Fruit fly (Drosophila melanogaster) whole organism, embryonic: ENCODE measurements around the gene Rok.
A peak's percentile ranks its signal among the peaks of the same experiment; 100 is the strongest.

Experiments
- Adf1 ChIP-seq: fragments of 200-800 bp; sonication (Bioruptor generic); IDR thresholded peaks from 2 replicates; pipeline ENCODE4 v1.3.6; 2022; ENCODE audit warnings: missing biosample characterization, missing genetic modification characterization
- B-H2 ChIP-seq: fragments of 200-800 bp; sonication (Bioruptor generic); optimal IDR thresholded peaks from 2 replicates; lab custom pipeline; 2018; ENCODE audit warnings: missing biosample characterization, mild to moderate bottlenecking, missing genetic modification characterization
- CG10267 ChIP-seq: fragments of 200-800 bp; sonication (Bioruptor generic); optimal IDR thresholded peaks from 2 replicates; lab custom pipeline; 2018; ENCODE audit warnings: missing biosample characterization, mild to moderate bottlenecking, missing genetic modification characterization, moderate library complexity
- CG11247 ChIP-seq: fragments of 200-800 bp; sonication (Bioruptor generic); IDR thresholded peaks from 2 replicates; pipeline ENCODE4 v1.3.6; 2022; ENCODE audit warnings: missing biosample characterization, missing genetic modification characterization
- CG11696 ChIP-seq: fragments of 200-800 bp; sonication (Bioruptor generic); IDR thresholded peaks from 2 replicates; pipeline ENCODE4 v1.3.6; 2022; ENCODE audit warnings: missing biosample characterization, missing genetic modification characterization
- CG12155 ChIP-seq: fragments of 200-800 bp; sonication (Bioruptor generic); optimal IDR thresholded peaks from 3 replicates; lab custom pipeline; 2016; ENCODE audit warnings: missing biosample characterization, missing genetic modification characterization
- CG12391 ChIP-seq: fragments of 200-800 bp; sonication (Bioruptor generic); optimal IDR thresholded peaks from 3 replicates; lab custom pipeline; 2018; ENCODE audit warnings: missing biosample characterization, mild to moderate bottlenecking, missing genetic modification characterization, moderate library complexity
- CG12769 ChIP-seq: fragments of 200-800 bp; sonication (Bioruptor generic); optimal IDR thresholded peaks from 2 replicates; lab custom pipeline; 2019; ENCODE audit warnings: missing biosample characterization, mild to moderate bottlenecking, missing genetic modification characterization, moderate library complexity
- CG31388 ChIP-seq: fragments of 200-800 bp; sonication (Bioruptor generic); optimal IDR thresholded peaks from 2 replicates; lab custom pipeline; 2016; ENCODE audit warnings: missing biosample characterization, missing genetic modification characterization
- CG32532 ChIP-seq: fragments of 200-800 bp; sonication (Bioruptor generic); IDR thresholded peaks from 2 replicates; pipeline ENCODE4 v1.3.6; 2022; ENCODE audit warnings: missing biosample characterization, missing genetic modification characterization
- CG3281 ChIP-seq: fragments of 200-800 bp; sonication (Bioruptor generic); optimal IDR thresholded peaks from 3 replicates; lab custom pipeline; 2017; ENCODE audit warnings: missing biosample characterization, mild to moderate bottlenecking, missing genetic modification characterization
- CG33213 ChIP-seq: fragments of 200-800 bp; sonication (Bioruptor generic); optimal IDR thresholded peaks from 3 replicates; lab custom pipeline; 2016; ENCODE audit warnings: missing biosample characterization, missing genetic modification characterization
- CG42726 ChIP-seq: fragments of 200-800 bp; sonication (Bioruptor generic); IDR thresholded peaks from 2 replicates; pipeline ENCODE4 v1.3.6; 2022; ENCODE audit warnings: missing biosample characterization, missing genetic modification characterization; ENCODE audit not compliant: partially characterized antibody
- CG7556 ChIP-seq: fragments of 200-800 bp; sonication (Bioruptor generic); optimal IDR thresholded peaks from 2 replicates; lab custom pipeline; 2017; ENCODE audit warnings: missing biosample characterization, mild to moderate bottlenecking, missing genetic modification characterization
- CG7963 ChIP-seq: fragments of 200-800 bp; sonication (Bioruptor generic); IDR thresholded peaks from 3 replicates; pipeline ENCODE4 v1.3.6; 2022; ENCODE audit warnings: missing biosample characterization, missing genetic modification characterization; ENCODE audit not compliant: partially characterized antibody
- CG8281 ChIP-seq: fragments of 200-800 bp; sonication (Bioruptor generic); optimal IDR thresholded peaks from 2 replicates; lab custom pipeline; 2018; ENCODE audit warnings: missing biosample characterization, mild to moderate bottlenecking, missing genetic modification characterization, moderate library complexity
- CG8478 ChIP-seq: fragments of >200 bp; optimal IDR thresholded peaks from 2 replicates; lab custom pipeline; 2018
- CG9932 ChIP-seq: fragments of 200-800 bp; sonication (Bioruptor generic); IDR thresholded peaks from 2 replicates; pipeline ENCODE4 v1.3.6; 2022; ENCODE audit warnings: missing biosample characterization, missing genetic modification characterization
- CTCF ChIP-seq: fragments of 200-800 bp; sonication (Bioruptor generic); optimal IDR thresholded peaks from 2 replicates; lab custom pipeline; 2017; ENCODE audit warnings: missing biosample characterization, mild to moderate bottlenecking, missing genetic modification characterization, moderate library complexity
- D19B ChIP-seq: fragments of 200-800 bp; sonication (Bioruptor generic); optimal IDR thresholded peaks from 2 replicates; lab custom pipeline; 2017; ENCODE audit warnings: missing biosample characterization, mild to moderate bottlenecking, missing genetic modification characterization
- Elba2 ChIP-seq: fragments of 200-800 bp; sonication (Bioruptor generic); optimal IDR thresholded peaks from 3 replicates; lab custom pipeline; 2016; ENCODE audit warnings: missing biosample characterization, missing genetic modification characterization
- HLH3B ChIP-seq: fragments of 200-800 bp; sonication (Bioruptor generic); IDR thresholded peaks from 2 replicates; pipeline ENCODE4 v1.3.6; 2022; ENCODE audit warnings: missing biosample characterization, missing genetic modification characterization
- HmgZ ChIP-seq: fragments of 200-800 bp; sonication (Bioruptor generic); optimal IDR thresholded peaks from 2 replicates; lab custom pipeline; 2018; ENCODE audit warnings: missing biosample characterization, mild to moderate bottlenecking, missing genetic modification characterization
- Med ChIP-seq: fragments of 200-800 bp; sonication (Bioruptor generic); peaks from one replicate; lab custom pipeline; 2016; ENCODE audit warnings: missing biosample characterization, missing genetic modification characterization, mild to moderate bottlenecking, inconsistent platforms, moderate library complexity
- Oaz ChIP-seq: fragments of 200-800 bp; sonication (Bioruptor generic); IDR thresholded peaks from 2 replicates; pipeline ENCODE4 v1.3.6; 2022; ENCODE audit warnings: missing biosample characterization, missing genetic modification characterization
- Opbp ChIP-seq: fragments of 200-800 bp; sonication (Bioruptor generic); IDR thresholded peaks from 3 replicates; pipeline ENCODE4 v1.3.6; 2022; ENCODE audit warnings: missing biosample characterization, missing genetic modification characterization; ENCODE audit not compliant: partially characterized antibody
- Pdp1 ChIP-seq, 2 experiments: fragments of 200-800 bp; sonication (Bioruptor generic); optimal IDR thresholded peaks; 3 replicates each; lab custom pipeline; 2016; ENCODE audit warnings: missing biosample characterization in 2 of 2, missing genetic modification characterization in 2 of 2, mild to moderate bottlenecking in 1 of 2, moderate library complexity in 1 of 2
- Scr ChIP-seq: fragments of 200-800 bp; sonication (Bioruptor generic); IDR thresholded peaks from 2 replicates; pipeline ENCODE4 v1.3.6; 2022; ENCODE audit warnings: missing biosample characterization, missing genetic modification characterization; ENCODE audit not compliant: partially characterized antibody
- Side ChIP-seq: fragments of 200-800 bp; sonication (Bioruptor generic); optimal IDR thresholded peaks from 2 replicates; lab custom pipeline; 2016; ENCODE audit warnings: missing biosample characterization, missing genetic modification characterization
- Six4 ChIP-seq: fragments of 200-800 bp; sonication (Bioruptor generic); optimal IDR thresholded peaks from 2 replicates; lab custom pipeline; 2016; ENCODE audit warnings: missing biosample characterization, missing genetic modification characterization
- Sox100B ChIP-seq: fragments of 200-800 bp; sonication (Bioruptor generic); optimal IDR thresholded peaks from 3 replicates; lab custom pipeline; 2018; ENCODE audit warnings: missing biosample characterization, mild to moderate bottlenecking, missing genetic modification characterization
- Sry-δ ChIP-seq: fragments of 200-800 bp; sonication (Bioruptor generic); optimal IDR thresholded peaks from 2 replicates; lab custom pipeline; 2016; ENCODE audit warnings: missing biosample characterization, missing genetic modification characterization
- ato ChIP-seq: fragments of 200-800 bp; sonication (Bioruptor generic); IDR thresholded peaks from 2 replicates; pipeline ENCODE4 v1.3.6; 2022; ENCODE audit warnings: missing biosample characterization, missing genetic modification characterization; ENCODE audit not compliant: partially characterized antibody
- bbx ChIP-seq: fragments of 200-800 bp; sonication (Bioruptor generic); IDR thresholded peaks from 2 replicates; pipeline ENCODE4 v1.3.6; 2022; ENCODE audit warnings: missing biosample characterization, missing genetic modification characterization; ENCODE audit not compliant: partially characterized antibody
- chinmo ChIP-seq: fragments of 200-800 bp; sonication (Bioruptor generic); IDR thresholded peaks from 4 replicates; pipeline ENCODE4 v1.3.6; 2022; ENCODE audit warnings: missing biosample characterization, missing genetic modification characterization; ENCODE audit not compliant: partially characterized antibody
- dm ChIP-seq: fragments of 200-800 bp; sonication (Bioruptor generic); optimal IDR thresholded peaks from 3 replicates; lab custom pipeline; 2016; ENCODE audit warnings: missing biosample characterization, missing genetic modification characterization
- gfzf ChIP-seq: fragments of 200-800 bp; sonication (Bioruptor generic); optimal IDR thresholded peaks from 2 replicates; lab custom pipeline; 2016; ENCODE audit warnings: missing biosample characterization, mild to moderate bottlenecking, missing genetic modification characterization, moderate library complexity
- grau ChIP-seq: fragments of 200-800 bp; optimal IDR thresholded peaks from 3 replicates; lab custom pipeline; 2019; ENCODE audit warnings: missing biosample characterization, mild to moderate bottlenecking, missing genetic modification characterization, moderate library complexity
- gro ChIP-seq: fragments of 200-800 bp; sonication (Bioruptor generic); optimal IDR thresholded peaks from 2 replicates; lab custom pipeline; 2016; ENCODE audit warnings: missing biosample characterization, missing genetic modification characterization
- hb ChIP-seq: fragments of 200-800 bp; sonication (Bioruptor generic); IDR thresholded peaks from 3 replicates; pipeline ENCODE4 v1.3.6; 2022; ENCODE audit warnings: missing biosample characterization, missing genetic modification characterization; ENCODE audit not compliant: partially characterized antibody
- hkb ChIP-seq, 2 experiments: fragments of 200-800 bp in 1 of 2; fragments of >200 bp in 1 of 2; sonication (Bioruptor generic) in 1 of 2; IDR thresholded peaks in 1 of 2; optimal IDR thresholded peaks in 1 of 2; 2 replicates each; pipeline versions ENCODE4 v1.3.6 to Lab custom; 2017 to 2022; ENCODE audit warnings: missing biosample characterization in 1 of 2, missing genetic modification characterization in 1 of 2
- hth ChIP-seq: fragments of >200 bp; optimal IDR thresholded peaks from 2 replicates; lab custom pipeline; 2017; ENCODE audit warnings: inconsistent platforms
- insv ChIP-seq, 2 experiments: fragments of 200-800 bp; sonication (Bioruptor generic); optimal IDR thresholded peaks; 3 replicates each; lab custom pipeline; 2016 to 2018; ENCODE audit warnings: missing biosample characterization in 2 of 2, missing genetic modification characterization in 2 of 2
- ken ChIP-seq: fragments of 200-800 bp; sonication (Bioruptor generic); IDR thresholded peaks from 3 replicates; pipeline ENCODE4 v1.3.6; 2022; ENCODE audit warnings: missing biosample characterization, missing genetic modification characterization
- nerfin-1 ChIP-seq: fragments of 200-800 bp; sonication (Bioruptor generic); optimal IDR thresholded peaks from 3 replicates; lab custom pipeline; 2019; ENCODE audit warnings: missing biosample characterization, mild to moderate bottlenecking, missing genetic modification characterization, moderate library complexity
- phol ChIP-seq: fragments of 200-800 bp; sonication (Bioruptor generic); optimal IDR thresholded peaks from 3 replicates; lab custom pipeline; 2018; ENCODE audit warnings: missing biosample characterization, mild to moderate bottlenecking, missing genetic modification characterization, moderate library complexity
- sob ChIP-seq: fragments of 200-800 bp; sonication (Bioruptor generic); IDR thresholded peaks from 2 replicates; pipeline ENCODE4 v1.3.6; 2022; ENCODE audit warnings: missing biosample characterization, missing genetic modification characterization
- sqz ChIP-seq: fragments of 200-800 bp; sonication (Bioruptor generic); optimal IDR thresholded peaks from 3 replicates; lab custom pipeline; 2018; ENCODE audit warnings: missing biosample characterization, mild to moderate bottlenecking, missing genetic modification characterization
- tna ChIP-seq: fragments of 200-800 bp; sonication (Bioruptor generic); IDR thresholded peaks from 2 replicates; pipeline ENCODE4 v1.3.6; 2022; ENCODE audit warnings: missing biosample characterization, missing genetic modification characterization; ENCODE audit not compliant: partially characterized antibody
- vnd ChIP-seq: fragments of 200-800 bp; sonication (Bioruptor generic); IDR thresholded peaks from 3 replicates; pipeline ENCODE4 v1.3.6; 2022; ENCODE audit warnings: missing biosample characterization, missing genetic modification characterization; ENCODE audit not compliant: partially characterized antibody

The Rok gene

dm6 chrX:16610601-16611058, 26.6 kb downstream of the Rok start, which contains the start of gene mbt (continued):
- TF ChIP-seq sob: 0 out of 2 replicates have a peak, but pooled peaks have one; percentile 32
- no peak for TF ChIP-seq hth (lab: Kevin White, UChicago)
- TF ChIP-seq phol (tag; lab: Kevin White, UChicago): peak; percentile 86
- TF ChIP-seq grau (tag; lab: Kevin White, UChicago): peak; percentile 20
- TF ChIP-seq CG10267 (tag; lab: Kevin White, UChicago): peak; percentile 43
- TF ChIP-seq CG8478: peak; percentile 85
- TF ChIP-seq CG11247 (GFP tag; lab: Robert Waterston, UW): no peak
- peak; percentile 93 for TF ChIP-seq CG12769
- peak; percentile 8 for TF ChIP-seq CG33213 (GFP tag; lab: Kevin White, UChicago)
- TF ChIP-seq HmgZ: peak; percentile 51
- peak; percentile 99 for TF ChIP-seq Sry-δ
- TF ChIP-seq CTCF (GFP tag; lab: Kevin White, UChicago): peak; percentile 22
- peak; percentile 21; the same call in 1 of the 2 replicates for TF ChIP-seq CG32532
- TF ChIP-seq B-H2 (GFP tag; lab: Kevin White, UChicago): peak; percentile 26
- peak; percentile 91 for TF ChIP-seq Scr (GFP tag; lab: Robert Waterston, UW)
- no peak for TF ChIP-seq Oaz (GFP tag; lab: Robert Waterston, UW)
- TF ChIP-seq dm: peak; percentile 6
- TF ChIP-seq CG12155: peak; percentile 21
- TF ChIP-seq sqz (GFP tag; lab: Kevin White, UChicago): peak; percentile 53
- peak; percentile 10 for TF ChIP-seq CG7556
- no peak for TF ChIP-seq HLH3B
- peak in 1 of 2 experiments; percentile 56 for TF ChIP-seq insv (GFP tag; optimal IDR thresholded peaks at IDR 0.05; lab: Kevin White, UChicago)
- TF ChIP-seq CG31388: no peak
- peak; percentile 86 for TF ChIP-seq CG7963
- peak; percentile 36 for TF ChIP-seq gro (GFP tag; lab: Kevin White, UChicago)
- TF ChIP-seq nerfin-1 (tag; lab: Kevin White, UChicago): peak; percentile 59
- peak; percentile 95 for TF ChIP-seq CG42726 (GFP tag; lab: Robert Waterston, UW)
- TF ChIP-seq chinmo (GFP tag; lab: Robert Waterston, UW): peak; percentile 76; the same call in 1 of the 4 replicates
- peak; percentile 83 for TF ChIP-seq ato (GFP tag; lab: Robert Waterston, UW)
- peak; percentile 84 for TF ChIP-seq hb (GFP tag; lab: Robert Waterston, UW)
- peak; percentile 94 for TF ChIP-seq bbx (GFP tag; lab: Robert Waterston, UW)
- peak; percentile 64 for TF ChIP-seq Elba2 (GFP tag; lab: Kevin White, UChicago)
- no peak for TF ChIP-seq CG8281
- TF ChIP-seq CG9932 (GFP tag; lab: Robert Waterston, UW): peak; percentile 35; the same call in 1 of the 2 replicates
- peak; percentile 89 for TF ChIP-seq Med (GFP tag; lab: Kevin White, UChicago)
- TF ChIP-seq CG3281 (GFP tag; lab: Kevin White, UChicago): no peak
- peak; percentile 60 for TF ChIP-seq gfzf (GFP tag; lab: Kevin White, UChicago)
- peak; percentile 41 for TF ChIP-seq Side (GFP tag; lab: Kevin White, UChicago)
- TF ChIP-seq hkb (optimal IDR thresholded peaks at IDR 0.05; lab: Kevin White, UChicago): no peak
- TF ChIP-seq hkb (GFP tag; IDR thresholded peaks at IDR 0.05; lab: Robert Waterston, UW): no peak
- no peak for TF ChIP-seq CG11696 (GFP tag; lab: Robert Waterston, UW)
- TF ChIP-seq ken (GFP tag; lab: Robert Waterston, UW): 0 out of 3 replicates have a peak, but pooled peaks have one; percentile 16
- TF ChIP-seq Adf1: peak; percentile 43; the same call in 1 of the 2 replicates
- no peak for TF ChIP-seq Six4 (GFP tag; lab: Kevin White, UChicago)
- no peak for TF ChIP-seq Sox100B (GFP tag; lab: Kevin White, UChicago)
- peak; percentile 77 for TF ChIP-seq tna (GFP tag; lab: Robert Waterston, UW)
- peak; percentile 95 for TF ChIP-seq Opbp (GFP tag; lab: Robert Waterston, UW)
- TF ChIP-seq D19B (GFP tag; lab: Kevin White, UChicago): no peak
- TF ChIP-seq Pdp1 (GFP tag; optimal IDR thresholded peaks at IDR 0.05; lab: Kevin White, UChicago): peak in 1 of 2 experiments; percentile 7
- peak; percentile 82 for TF ChIP-seq vnd (GFP tag; lab: Robert Waterston, UW)
- TF ChIP-seq CG12391 (tag; lab: Kevin White, UChicago): peak; percentile 28
